Fruit fly (Drosophila melanogaster) whole organism, embryonic: ENCODE data around the gene Acp29AB.
A peak's percentile ranks its signal among the peaks of the same experiment; 100 is the strongest.

Experiments
- ATbp ChIP-seq: fragments of 200-800 bp; sonication (Bioruptor generic); optimal IDR thresholded peaks from 2 replicates; lab custom pipeline; 2017; ENCODE audit warnings: missing biosample characterization, mild to moderate bottlenecking, missing genetic modification characterization, missing genetic modification reagents
- Bteb2 ChIP-seq: fragments of 200-800 bp; sonication (Bioruptor generic); optimal IDR thresholded peaks from 2 replicates; lab custom pipeline; 2016; ENCODE audit warnings: missing biosample characterization, missing genetic modification characterization
- CG11085 ChIP-seq: fragments of 200-800 bp; sonication (Bioruptor generic); IDR thresholded peaks from 2 replicates; pipeline ENCODE4 v1.3.6; 2022; ENCODE audit warnings: missing biosample characterization, missing genetic modification characterization
- CG11504 ChIP-seq: fragments of 200-800 bp; sonication (Bioruptor generic); optimal IDR thresholded peaks from 3 replicates; lab custom pipeline; 2019; ENCODE audit warnings: missing biosample characterization, mild to moderate bottlenecking, missing genetic modification characterization, moderate library complexity
- CG11695 ChIP-seq: fragments of 200-800 bp; sonication (Bioruptor generic); IDR thresholded peaks from 3 replicates; pipeline ENCODE4 v1.3.6; 2022; ENCODE audit warnings: missing biosample characterization, missing genetic modification characterization
- CG11696 ChIP-seq: fragments of 200-800 bp; sonication (Bioruptor generic); IDR thresholded peaks from 2 replicates; pipeline ENCODE4 v1.3.6; 2022; ENCODE audit warnings: missing biosample characterization, missing genetic modification characterization
- CG12155 ChIP-seq: fragments of 200-800 bp; sonication (Bioruptor generic); optimal IDR thresholded peaks from 3 replicates; lab custom pipeline; 2016; ENCODE audit warnings: missing biosample characterization, missing genetic modification characterization
- CG12391 ChIP-seq: fragments of 200-800 bp; sonication (Bioruptor generic); optimal IDR thresholded peaks from 3 replicates; lab custom pipeline; 2018; ENCODE audit warnings: missing biosample characterization, mild to moderate bottlenecking, missing genetic modification characterization, moderate library complexity
- CG12744 ChIP-seq: fragments of 200-800 bp; sonication (Bioruptor generic); optimal IDR thresholded peaks from 2 replicates; lab custom pipeline; 2016; ENCODE audit warnings: missing biosample characterization, missing genetic modification characterization
- CG14667 ChIP-seq: fragments of 200-800 bp; sonication (Bioruptor generic); IDR thresholded peaks from 2 replicates; pipeline ENCODE4 v1.3.6; 2022; ENCODE audit warnings: missing biosample characterization, missing genetic modification characterization
- CG15479 ChIP-seq: fragments of 200-800 bp; sonication (Bioruptor generic); optimal IDR thresholded peaks from 3 replicates; lab custom pipeline; 2019; ENCODE audit warnings: missing biosample characterization, mild to moderate bottlenecking, missing genetic modification characterization, moderate library complexity
- CG30431 ChIP-seq: fragments of 200-800 bp; sonication (Bioruptor generic); optimal IDR thresholded peaks from 2 replicates; lab custom pipeline; 2017; ENCODE audit warnings: missing biosample characterization, missing genetic modification characterization
- CG3281 ChIP-seq: fragments of 200-800 bp; sonication (Bioruptor generic); optimal IDR thresholded peaks from 3 replicates; lab custom pipeline; 2017; ENCODE audit warnings: missing biosample characterization, mild to moderate bottlenecking, missing genetic modification characterization
- CG34376 ChIP-seq: fragments of 200-800 bp; sonication (Bioruptor generic); optimal IDR thresholded peaks from 2 replicates; lab custom pipeline; 2018; ENCODE audit warnings: missing biosample characterization, mild to moderate bottlenecking, missing genetic modification characterization
- CG6272 ChIP-seq: fragments of 200-800 bp; sonication (Bioruptor generic); IDR thresholded peaks from 2 replicates; pipeline ENCODE4 v1.3.6; 2022; ENCODE audit warnings: missing biosample characterization, missing genetic modification characterization
- CG7839 ChIP-seq: fragments of 200-800 bp; sonication (Bioruptor generic); optimal IDR thresholded peaks from 3 replicates; lab custom pipeline; 2018; ENCODE audit warnings: missing biosample characterization, mild to moderate bottlenecking, missing genetic modification characterization, moderate library complexity
- CG8359 ChIP-seq: fragments of 200-800 bp; sonication (Bioruptor generic); optimal IDR thresholded peaks from 2 replicates; lab custom pipeline; 2017; ENCODE audit warnings: missing biosample characterization, mild to moderate bottlenecking, missing genetic modification characterization, borderline replicate concordance
- CG8765 ChIP-seq: fragments of 200-800 bp; sonication (Bioruptor generic); IDR thresholded peaks from 2 replicates; pipeline ENCODE4 v1.3.6; 2022; ENCODE audit warnings: missing biosample characterization, missing genetic modification characterization
- CG9437 ChIP-seq: fragments of 200-800 bp; sonication (Bioruptor generic); optimal IDR thresholded peaks from 2 replicates; lab custom pipeline; 2018; ENCODE audit warnings: missing biosample characterization, mild to moderate bottlenecking, missing genetic modification characterization
- CHES-1-like ChIP-seq: fragments of 200-800 bp; sonication (Bioruptor generic); optimal IDR thresholded peaks from 2 replicates; lab custom pipeline; 2016; ENCODE audit warnings: missing biosample characterization, missing genetic modification characterization
- CoRest ChIP-seq: fragments of 200-800 bp; sonication (Bioruptor generic); optimal IDR thresholded peaks from 3 replicates; lab custom pipeline; 2018; ENCODE audit warnings: missing biosample characterization, mild to moderate bottlenecking, missing genetic modification characterization, moderate library complexity
- D19B ChIP-seq: fragments of 200-800 bp; sonication (Bioruptor generic); optimal IDR thresholded peaks from 2 replicates; lab custom pipeline; 2017; ENCODE audit warnings: missing biosample characterization, mild to moderate bottlenecking, missing genetic modification characterization
- E2f2 ChIP-seq: fragments of 200-800 bp; sonication (Bioruptor generic); IDR thresholded peaks from 2 replicates; pipeline ENCODE4 v1.3.6; 2022; ENCODE audit warnings: missing biosample characterization, missing genetic modification characterization
- Mad ChIP-seq: fragments of 200-800 bp; sonication (Bioruptor generic); optimal IDR thresholded peaks from 2 replicates; lab custom pipeline; 2016; ENCODE audit warnings: missing biosample characterization, missing genetic modification characterization
- Med ChIP-seq: fragments of 200-800 bp; sonication (Bioruptor generic); peaks from one replicate; lab custom pipeline; 2016; ENCODE audit warnings: missing biosample characterization, missing genetic modification characterization, mild to moderate bottlenecking, inconsistent platforms, moderate library complexity
- NC2β ChIP-seq: fragments of 200-800 bp; sonication (Bioruptor generic); optimal IDR thresholded peaks from 2 replicates; lab custom pipeline; 2016; ENCODE audit warnings: missing biosample characterization, missing genetic modification characterization
- Rfx ChIP-seq: fragments of 200-800 bp; sonication (Bioruptor generic); IDR thresholded peaks from 2 replicates; pipeline ENCODE4 v1.3.6; 2022; ENCODE audit warnings: missing biosample characterization, missing genetic modification characterization
- Side ChIP-seq: fragments of 200-800 bp; sonication (Bioruptor generic); optimal IDR thresholded peaks from 2 replicates; lab custom pipeline; 2016; ENCODE audit warnings: missing biosample characterization, missing genetic modification characterization
- Sox102F ChIP-seq: fragments of 200-800 bp; sonication (Bioruptor generic); optimal IDR thresholded peaks from 2 replicates; lab custom pipeline; 2018; ENCODE audit warnings: missing biosample characterization, mild to moderate bottlenecking, missing genetic modification characterization, moderate library complexity
- Trl ChIP-seq, 3 experiments: fragments of >200 bp in 2 of 3; fragments of 200-800 bp in 1 of 3; sonication (Bioruptor generic) in 1 of 3; optimal IDR thresholded peaks; 2 replicates in 1 of 3; 3 replicates in 2 of 3; lab custom pipeline; 2016 to 2017; ENCODE audit warnings: missing biosample characterization in 1 of 3, missing genetic modification characterization in 1 of 3
- abd-A ChIP-seq: fragments of 200-800 bp; sonication (Bioruptor generic); optimal IDR thresholded peaks from 3 replicates; lab custom pipeline; 2019; ENCODE audit warnings: missing biosample characterization, mild to moderate bottlenecking, missing genetic modification characterization, moderate library complexity
- amos ChIP-seq: fragments of 200-800 bp; sonication (Bioruptor generic); IDR thresholded peaks from 2 replicates; pipeline ENCODE4 v1.3.6; 2022; ENCODE audit warnings: missing biosample characterization, missing genetic modification characterization; ENCODE audit not compliant: partially characterized antibody
- disco-r ChIP-seq: fragments of 200-800 bp; sonication (Bioruptor generic); optimal IDR thresholded peaks from 2 replicates; lab custom pipeline; 2016; ENCODE audit warnings: missing biosample characterization, missing genetic modification characterization
- dmrt11E ChIP-seq: fragments of 200-800 bp; sonication (Bioruptor generic); optimal IDR thresholded peaks from 3 replicates; lab custom pipeline; 2018; ENCODE audit warnings: missing biosample characterization, mild to moderate bottlenecking, missing genetic modification characterization, moderate library complexity
- fd102C ChIP-seq: fragments of 200-800 bp; sonication (Bioruptor generic); optimal IDR thresholded peaks from 2 replicates; lab custom pipeline; 2018; ENCODE audit warnings: missing biosample characterization, mild to moderate bottlenecking, missing genetic modification characterization, moderate library complexity
- gem ChIP-seq: fragments of 200-800 bp; sonication (Bioruptor generic); optimal IDR thresholded peaks from 2 replicates; lab custom pipeline; 2019; ENCODE audit warnings: missing biosample characterization, mild to moderate bottlenecking, missing genetic modification characterization, moderate library complexity
- grau ChIP-seq: fragments of 200-800 bp; optimal IDR thresholded peaks from 3 replicates; lab custom pipeline; 2019; ENCODE audit warnings: missing biosample characterization, mild to moderate bottlenecking, missing genetic modification characterization, moderate library complexity
- h ChIP-seq: fragments of >200 bp; optimal IDR thresholded peaks from 2 replicates; lab custom pipeline; 2017
- inv ChIP-seq: fragments of 200-800 bp; sonication (Bioruptor generic); IDR thresholded peaks from 2 replicates; pipeline ENCODE4 v1.3.6; 2022; ENCODE audit warnings: missing biosample characterization, missing genetic modification characterization; ENCODE audit not compliant: partially characterized antibody
- mld ChIP-seq: fragments of 200-800 bp; sonication (Bioruptor generic); IDR thresholded peaks from 3 replicates; pipeline ENCODE4 v1.3.6; 2022; ENCODE audit warnings: missing biosample characterization, missing genetic modification characterization; ENCODE audit not compliant: partially characterized antibody
- nom ChIP-seq: fragments of 200-800 bp; sonication (Bioruptor generic); optimal IDR thresholded peaks from 2 replicates; lab custom pipeline; 2017; ENCODE audit warnings: missing biosample characterization, missing genetic modification characterization, mild to moderate bottlenecking, moderate library complexity, missing genetic modification reagents
- onecut ChIP-seq: fragments of 200-800 bp; sonication (Bioruptor generic); IDR thresholded peaks from 2 replicates; pipeline ENCODE4 v1.3.6; 2022; ENCODE audit warnings: missing biosample characterization, missing genetic modification characterization
- sens ChIP-seq: fragments of 200-800 bp; sonication (Bioruptor generic); peaks from one replicate; lab custom pipeline; 2016; ENCODE audit warnings: missing biosample characterization, missing genetic modification characterization
- sens-2 ChIP-seq: fragments of 200-800 bp; sonication (Bioruptor generic); IDR thresholded peaks from 2 replicates; pipeline ENCODE4 v1.3.6; 2022; ENCODE audit warnings: missing biosample characterization, missing genetic modification characterization
- trh ChIP-seq: fragments of 200-800 bp; sonication (Bioruptor generic); optimal IDR thresholded peaks from 2 replicates; lab custom pipeline; 2016; ENCODE audit warnings: missing biosample characterization, missing genetic modification characterization
- ttk ChIP-seq: fragments of 200-800 bp; sonication (Bioruptor generic); IDR thresholded peaks from 2 replicates; pipeline ENCODE4 v2.1.2; 2022; ENCODE audit warnings: missing biosample characterization, missing genetic modification characterization
- tup ChIP-seq: fragments of 200-800 bp; sonication (Bioruptor generic); optimal IDR thresholded peaks from 2 replicates; lab custom pipeline; 2016; ENCODE audit warnings: missing biosample characterization, mild to moderate bottlenecking, missing genetic modification characterization, moderate library complexity
- unpg ChIP-seq: fragments of 200-800 bp; sonication (Bioruptor generic); optimal IDR thresholded peaks from 3 replicates; lab custom pipeline; 2018; ENCODE audit warnings: missing biosample characterization, mild to moderate bottlenecking, missing genetic modification characterization, moderate library complexity
- yki ChIP-seq: fragments of >200 bp; optimal IDR thresholded peaks from 3 replicates; lab custom pipeline; 2018
- zf30C ChIP-seq: fragments of 200-800 bp; sonication (Bioruptor generic); optimal IDR thresholded peaks from 3 replicates; lab custom pipeline; 2018; ENCODE audit warnings: missing biosample characterization, mild to moderate bottlenecking, missing genetic modification characterization

The Acp29AB gene

DNA sequence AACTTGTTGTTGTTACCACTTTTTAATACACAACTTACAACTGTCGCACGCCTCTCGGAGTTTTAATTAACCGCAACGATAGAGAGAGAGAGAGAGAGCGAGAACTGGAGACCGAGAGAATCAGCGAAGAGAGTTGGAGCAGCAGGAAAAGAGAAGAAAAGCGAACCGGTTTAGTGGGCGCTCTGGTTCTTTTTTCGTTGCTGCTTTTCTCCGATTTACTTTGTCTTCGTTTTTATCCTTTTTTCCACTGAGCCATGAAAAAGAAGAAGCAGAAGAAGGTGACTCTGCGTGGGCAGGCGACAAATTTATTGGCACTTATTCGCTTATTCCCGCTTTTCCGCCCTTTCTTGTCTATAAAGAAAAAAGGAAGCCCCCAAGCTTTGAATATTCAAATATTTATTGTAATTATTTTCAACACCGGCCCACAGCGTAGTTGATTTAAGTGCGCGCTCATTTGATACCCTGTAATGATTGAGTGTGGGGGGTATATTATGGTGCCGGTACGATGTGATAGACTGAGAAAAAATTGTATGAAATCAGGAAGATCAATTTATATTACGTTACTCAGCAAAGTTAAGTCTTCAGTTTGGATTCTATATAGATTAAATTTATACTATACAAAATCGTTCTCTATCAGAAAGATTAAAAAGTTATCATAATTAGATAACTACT is 27.4 kb upstream of the Acp29AB start (continued):
- TF ChIP-seq CG9437 (GFP tag; lab: Kevin White, UChicago) (no peak), Mad (no peak), disco-r (GFP tag; lab: Kevin White, UChicago) (no peak), h (no peak), CG12155 (no peak), abd-A (tag; lab: Kevin White, UChicago) (no peak), CG11696 (GFP tag; lab: Robert Waterston, UW) (no peak), Side (GFP tag; lab: Kevin White, UChicago) (no peak), CG11695 (no peak), CG34376 (GFP tag; lab: Kevin White, UChicago) (no peak), CG15479 (GFP tag; lab: Kevin White, UChicago) (no peak), CG7839 (tag; lab: Kevin White, UChicago) (peak; percentile 7), tup (GFP tag; lab: Kevin White, UChicago) (no peak), CG30431 (GFP tag; lab: Kevin White, UChicago) (no peak), CG12744 (GFP tag; lab: Kevin White, UChicago) (no peak), NC2β (no peak), CHES-1-like (GFP tag; lab: Kevin White, UChicago) (no peak), fd102C (no peak), nom (GFP tag; lab: Kevin White, UChicago) (peak; percentile 92), CG8765 (GFP tag; lab: Robert Waterston, UW) (no peak), trh (GFP tag; lab: Kevin White, UChicago) (no peak), mld (no peak), CoRest (tag; lab: Kevin White, UChicago) (peak; percentile 16), Trl (optimal IDR thresholded peaks at IDR 0.05; lab: Kevin White, UChicago) (peak; percentile 78), Trl (GFP tag; optimal IDR thresholded peaks at IDR 0.05; lab: Kevin White, UChicago) (no peak), CG12391 (tag; lab: Kevin White, UChicago) (peak; percentile 24), CG14667 (GFP tag; lab: Robert Waterston, UW) (no peak), CG11085 (GFP tag; lab: Robert Waterston, UW) (no peak), onecut (GFP tag; lab: Robert Waterston, UW) (no peak), inv (GFP tag; lab: Robert Waterston, UW) (no peak), Rfx (peak; percentile 27; the same call in 1 of the 2 replicates), Sox102F (peak; percentile 13), D19B (GFP tag; lab: Kevin White, UChicago) (peak; percentile 75), grau (tag; lab: Kevin White, UChicago) (peak; percentile 8), sens (GFP tag; lab: Kevin White, UChicago) (peak; percentile 77), E2f2 (GFP tag; lab: Robert Waterston, UW) (no peak), Bteb2 (GFP tag; lab: Kevin White, UChicago) (no peak), unpg (GFP tag; lab: Kevin White, UChicago) (no peak), yki (peak; percentile 14), Med (GFP tag; lab: Kevin White, UChicago) (peak; percentile 62), dmrt11E (tag; lab: Kevin White, UChicago) (no peak), CG3281 (GFP tag; lab: Kevin White, UChicago) (no peak), ttk (GFP tag; lab: Robert Waterston, UW) (no peak), CG8359 (GFP tag; lab: Kevin White, UChicago) (no peak), amos (no peak), CG6272 (no peak), ATbp (GFP tag; lab: Kevin White, UChicago) (no peak), zf30C (GFP tag; lab: Kevin White, UChicago) (no peak), sens-2 (no peak), gem (tag; lab: Kevin White, UChicago) (peak; percentile 45), CG11504 (tag; lab: Kevin White, UChicago) (peak; percentile 34)
